Worm (Caenorhabditis elegans) whole organism, L3 larva: ENCODE results near the gene F28H6.8.

Source experiments
- ZK546.5 ChIP-seq: sonication (generic microtip); optimal IDR thresholded peaks from 2 replicates; lab custom pipeline; 2017; ENCODE audit warnings: missing biosample characterization, missing genetic modification characterization
- ama-1 ChIP-seq: fragments of 150-350 bp; optimal IDR thresholded peaks from 2 replicates; lab custom pipeline; 2018
- elt-1 ChIP-seq: fragments of 150-350 bp; optimal IDR thresholded peaks from 2 replicates; lab custom pipeline; 2014; ENCODE audit warnings: missing biosample characterization, missing genetic modification characterization
- mdl-1 ChIP-seq: fragments of 150-350 bp; optimal IDR thresholded peaks from 2 replicates; lab custom pipeline; 2014; ENCODE audit warnings: missing biosample characterization, missing genetic modification characterization
- snpc-4 ChIP-seq: fragments of 150-350 bp; optimal IDR thresholded peaks from 2 replicates; lab custom pipeline; 2014; ENCODE audit warnings: missing biosample characterization, missing genetic modification characterization

DNA sequence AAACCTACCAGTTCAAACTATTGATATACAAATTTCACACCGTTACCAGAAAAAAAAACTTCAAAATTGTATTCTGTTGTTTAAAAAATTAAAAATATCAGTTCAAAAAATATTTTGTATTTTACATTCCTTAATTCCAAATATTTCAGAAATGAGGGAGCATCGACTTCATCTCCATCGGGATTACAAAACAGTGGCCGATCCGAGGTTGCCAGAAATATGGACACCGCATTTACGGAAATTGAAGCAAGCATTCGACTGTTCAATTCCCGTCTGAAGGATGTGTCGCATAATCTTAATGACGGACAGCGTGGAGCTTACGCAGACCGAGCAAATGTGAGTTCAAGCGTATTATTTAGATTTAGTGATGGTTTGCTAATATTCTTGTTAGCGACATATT lies 1.5 kb downstream of the F28H6.8 start:
- TF ChIP-seq mdl-1 (tag; lab: Kevin White, UChicago): no peak
- TF ChIP-seq snpc-4 (tag; lab: Kevin White, UChicago): no peak
- no peak for TF ChIP-seq ZK546.5 (tag; lab: Kevin White, UChicago)
- TF ChIP-seq ama-1 (lab: Kevin White, UChicago): no peak
- no peak for TF ChIP-seq elt-1 (tag; lab: Kevin White, UChicago)
